Worm (Caenorhabditis elegans) whole organism, young adult: ENCODE measurements around the gene ZK1321.1.

Source experiments
- C06A6.2 ChIP-seq: fragments of 200-800 bp; sonication (Bioruptor generic); conservative IDR thresholded peaks from 2 replicates; pipeline ENCODE4 v1.3.6; 2022; ENCODE audit warnings: missing genetic modification characterization, missing compliant biosample characterization
- C17E4.6 ChIP-seq: fragments of 200-800 bp; sonication (Bioruptor generic); IDR thresholded peaks from 2 replicates; pipeline ENCODE4 v1.3.6; 2022; ENCODE audit warnings: missing genetic modification reagents, missing genetic modification characterization, missing compliant biosample characterization
- F10E7.11 ChIP-seq: sonication (generic microtip); optimal IDR thresholded peaks from 2 replicates; lab custom pipeline; 2017; ENCODE audit warnings: mild to moderate bottlenecking, missing genetic modification characterization, moderate library complexity, missing compliant biosample characterization
- F37B4.10 ChIP-seq: fragments of 200-800 bp; sonication (Bioruptor generic); IDR thresholded peaks from 2 replicates; pipeline ENCODE4 v1.3.6; 2022; ENCODE audit warnings: missing genetic modification characterization, missing compliant biosample characterization
- F55B11.4 ChIP-seq: sonication (generic microtip); optimal IDR thresholded peaks from 2 replicates; lab custom pipeline; 2016; ENCODE audit warnings: missing compliant biosample characterization, missing genetic modification characterization, borderline replicate concordance; ENCODE audit not compliant: insufficient read depth
- Y67H2A.10 ChIP-seq: fragments of 200-800 bp; sonication (Bioruptor generic); conservative IDR thresholded peaks from 2 replicates; pipeline ENCODE4 v1.3.6; 2022; ENCODE audit warnings: missing genetic modification reagents, missing genetic modification characterization, missing compliant biosample characterization
- Y95B8A.8 ChIP-seq: fragments of 200-800 bp; sonication (Bioruptor generic); IDR thresholded peaks from 2 replicates; pipeline ENCODE4 v1.3.6; 2022; ENCODE audit warnings: missing genetic modification reagents, missing genetic modification characterization, missing compliant biosample characterization
- athp-1 ChIP-seq: sonication (generic microtip); optimal IDR thresholded peaks from 2 replicates; lab custom pipeline; 2017; ENCODE audit warnings: mild to moderate bottlenecking, missing genetic modification characterization, missing compliant biosample characterization
- attf-3 ChIP-seq: fragments of 200-800 bp; sonication (Bioruptor generic); conservative IDR thresholded peaks from 2 replicates; pipeline ENCODE4 v1.3.6; 2022; ENCODE audit warnings: missing genetic modification reagents, missing genetic modification characterization, missing compliant biosample characterization
- ceh-40 ChIP-seq: fragments of 200-800 bp; sonication (Bioruptor generic); IDR thresholded peaks from 2 replicates; pipeline ENCODE4 v1.3.6; 2022; ENCODE audit warnings: missing genetic modification characterization, missing compliant biosample characterization
- chd-7 ChIP-seq: sonication (generic microtip); optimal IDR thresholded peaks from 2 replicates; lab custom pipeline; 2016; ENCODE audit warnings: mild to moderate bottlenecking, missing genetic modification characterization, moderate library complexity, missing compliant biosample characterization
- dox-1 ChIP-seq: fragments of 200-800 bp; sonication (Bioruptor generic); IDR thresholded peaks from 2 replicates; pipeline ENCODE4 v1.3.6; 2022; ENCODE audit warnings: missing genetic modification reagents, missing genetic modification characterization, missing compliant biosample characterization
- dpff-1 ChIP-seq: sonication (generic microtip); optimal IDR thresholded peaks from 2 replicates; lab custom pipeline; 2017; ENCODE audit warnings: mild to moderate bottlenecking, missing genetic modification characterization, missing compliant biosample characterization
- fkh-3 ChIP-seq: sonication (generic microtip); optimal IDR thresholded peaks from 2 replicates; lab custom pipeline; 2016; ENCODE audit warnings: mild to moderate bottlenecking, missing genetic modification characterization, missing compliant biosample characterization
- hmg-1.2 ChIP-seq: fragments of 200-800 bp; sonication (Bioruptor generic); IDR thresholded peaks from 2 replicates; pipeline ENCODE4 v1.3.6; 2022; ENCODE audit warnings: missing genetic modification reagents, missing genetic modification characterization, missing compliant biosample characterization
- lir-1 ChIP-seq: fragments of 200-800 bp; sonication (Bioruptor generic); conservative IDR thresholded peaks from 2 replicates; pipeline ENCODE4 v1.3.6; 2022; ENCODE audit warnings: missing genetic modification reagents, missing genetic modification characterization, missing compliant biosample characterization
- lsy-27 ChIP-seq: sonication (generic microtip); optimal IDR thresholded peaks from 2 replicates; lab custom pipeline; 2017; ENCODE audit warnings: missing genetic modification characterization, mild to moderate bottlenecking, missing compliant biosample characterization, antibody characterized with exemption, missing genotype, borderline replicate concordance; ENCODE audit not compliant: insufficient read depth
- madf-3 ChIP-seq: fragments of 200-800 bp; sonication (Bioruptor generic); IDR thresholded peaks from 2 replicates; pipeline ENCODE4 v1.3.6; 2022; ENCODE audit warnings: missing genetic modification reagents, missing genetic modification characterization, missing compliant biosample characterization
- mcd-1 ChIP-seq: fragments of 200-800 bp; sonication (Bioruptor generic); IDR thresholded peaks from 2 replicates; pipeline ENCODE4 v1.3.6; 2022; ENCODE audit warnings: missing genetic modification reagents, missing genetic modification characterization, missing compliant biosample characterization
- mxl-1 ChIP-seq: sonication (generic microtip); optimal IDR thresholded peaks from 2 replicates; lab custom pipeline; 2016; ENCODE audit warnings: missing genetic modification characterization, missing compliant biosample characterization
- nfya-1 ChIP-seq: sonication (generic microtip); optimal IDR thresholded peaks from 2 replicates; lab custom pipeline; 2017; ENCODE audit warnings: antibody characterized with exemption, missing compliant biosample characterization, missing genetic modification characterization, borderline replicate concordance; ENCODE audit not compliant: insufficient read depth
- nfya-2 ChIP-seq: fragments of 200-800 bp; sonication (Bioruptor generic); IDR thresholded peaks from 2 replicates; pipeline ENCODE4 v1.3.6; 2022; ENCODE audit warnings: missing genetic modification reagents, missing genetic modification characterization, missing compliant biosample characterization
- nfyb-1 ChIP-seq: fragments of 200-800 bp; sonication (Bioruptor generic); IDR thresholded peaks from 2 replicates; pipeline ENCODE4 v1.3.6; 2022; ENCODE audit warnings: missing genetic modification reagents, missing genetic modification characterization, missing compliant biosample characterization
- nhr-27 ChIP-seq: fragments of 200-800 bp; sonication (Bioruptor generic); optimal IDR thresholded peaks from 2 replicates; lab custom pipeline; 2018; ENCODE audit warnings: mild to moderate bottlenecking, missing genetic modification characterization, moderate library complexity, missing compliant biosample characterization
- nhr-90 ChIP-seq: sonication (generic microtip); optimal IDR thresholded peaks from 2 replicates; lab custom pipeline; 2016; ENCODE audit warnings: missing genotype, mild to moderate bottlenecking, missing genetic modification characterization, missing compliant biosample characterization
- pbrm-1 ChIP-seq: fragments of 200-800 bp; sonication (Bioruptor generic); IDR thresholded peaks from 2 replicates; pipeline ENCODE4 v1.3.6; 2022; ENCODE audit warnings: missing genetic modification reagents, missing genetic modification characterization, missing compliant biosample characterization
- rec-8 ChIP-seq, 2 experiments: sonication (generic microtip); optimal IDR thresholded peaks; 2 replicates each; lab custom pipeline; 2016; ENCODE audit warnings: mild to moderate bottlenecking in 2 of 2, missing genetic modification characterization in 2 of 2, missing genetic modification reagents in 2 of 2, missing genotype in 2 of 2, missing biosample characterization in 1 of 2, missing compliant biosample characterization in 1 of 2, moderate library complexity in 1 of 2
- repo-1 ChIP-seq: sonication (generic microtip); optimal IDR thresholded peaks from 2 replicates; lab custom pipeline; 2017; ENCODE audit warnings: mild to moderate bottlenecking, missing genetic modification characterization, missing compliant biosample characterization
- sdz-38 ChIP-seq: sonication (generic microtip); optimal IDR thresholded peaks from 2 replicates; lab custom pipeline; 2016; ENCODE audit warnings: missing genotype, missing genetic modification characterization, missing compliant biosample characterization
- snpc-3.4 ChIP-seq: sonication (generic microtip); optimal IDR thresholded peaks from 2 replicates; lab custom pipeline; 2017; ENCODE audit warnings: missing genetic modification characterization, mild to moderate bottlenecking, missing compliant biosample characterization, antibody characterized with exemption, moderate library complexity, missing genotype, missing genetic modification reagents
- snpc-4 ChIP-seq, 5 experiments: fragments of 150-350 bp in 1 of 5; sonication (generic microtip) in 4 of 5; optimal IDR thresholded peaks; 2 replicates each; lab custom pipeline; 2014 to 2018; ENCODE audit warnings: missing genetic modification characterization in 5 of 5, missing biosample characterization in 3 of 5, antibody characterized with exemption in 2 of 5, mild to moderate bottlenecking in 2 of 5, missing compliant biosample characterization in 2 of 5, missing genotype in 2 of 5, moderate library complexity in 2 of 5, missing genetic modification reagents in 1 of 5
- zfh-2 ChIP-seq: fragments of 200-800 bp; sonication (Bioruptor generic); conservative IDR thresholded peaks from 2 replicates; pipeline ENCODE4 v1.3.6; 2022; ENCODE audit warnings: missing genetic modification reagents, missing genetic modification characterization, missing compliant biosample characterization
- ztf-26 ChIP-seq: sonication (generic microtip); optimal IDR thresholded peaks from 2 replicates; lab custom pipeline; 2017; ENCODE audit warnings: missing genetic modification characterization, missing compliant biosample characterization
- ztf-3 ChIP-seq: fragments of 200-800 bp; sonication (Bioruptor generic); optimal IDR thresholded peaks from 2 replicates; lab custom pipeline; 2018; ENCODE audit warnings: mild to moderate bottlenecking, missing genetic modification characterization, missing compliant biosample characterization

The ZK1321.1 gene

DNA sequence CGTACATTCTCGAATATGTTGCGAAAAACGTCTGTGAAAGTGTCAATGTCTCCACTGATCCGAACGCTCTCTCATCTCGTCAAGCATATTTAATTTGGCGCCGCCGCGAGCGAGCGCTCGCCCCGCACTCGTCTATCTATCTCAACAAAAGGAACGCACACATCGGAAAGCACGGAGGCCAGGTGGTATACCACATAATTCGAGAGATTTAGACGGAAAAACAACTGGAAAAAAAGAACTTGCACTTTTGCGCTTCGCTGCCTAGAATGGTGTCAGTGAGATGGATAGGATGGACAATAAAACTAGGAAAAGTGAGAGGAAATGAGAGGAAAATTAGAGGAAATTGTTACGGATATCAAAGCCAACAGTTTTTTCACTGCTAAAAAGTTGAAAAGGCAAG is 24.6 kb upstream of the ZK1321.1 start:
- no peak for TF ChIP-seq athp-1
- no peak for TF ChIP-seq chd-7 (tag; lab: Kevin White, UChicago)
- no peak for TF ChIP-seq C06A6.2 (GFP tag; lab: Robert Waterston, UW)
- no peak for TF ChIP-seq F10E7.11 (tag; lab: Kevin White, UChicago)
- TF ChIP-seq fkh-3 = no peak
- no peak for TF ChIP-seq lsy-27 (tag; lab: Kevin White, UChicago)
- no peak for TF ChIP-seq dpff-1 (tag; lab: Kevin White, UChicago)
- no peak for TF ChIP-seq Y95B8A.8 (GFP tag; lab: Robert Waterston, UW)
- no peak for TF ChIP-seq nfya-2 (GFP tag; lab: Robert Waterston, UW)
- TF ChIP-seq pbrm-1 (GFP tag; lab: Robert Waterston, UW) = no peak
- no peak for TF ChIP-seq Y67H2A.10 (GFP tag; lab: Robert Waterston, UW)
- no peak for TF ChIP-seq madf-3
- TF ChIP-seq nfya-1 (tag; lab: Kevin White, UChicago) = no peak
- no peak for TF ChIP-seq lir-1 (GFP tag; lab: Robert Waterston, UW)
- no peak for TF ChIP-seq snpc-4 (GFP tag; optimal IDR thresholded peaks at IDR 0.05; lab: Kevin White, UChicago)
- TF ChIP-seq snpc-4 (tag; optimal IDR thresholded peaks at IDR 0.05; lab: Kevin White, UChicago) = no peak
- TF ChIP-seq sdz-38 (tag; lab: Kevin White, UChicago) = no peak
- no peak for TF ChIP-seq ztf-26 (tag; lab: Kevin White, UChicago)
- TF ChIP-seq C17E4.6 (GFP tag; lab: Robert Waterston, UW) = no peak
- no peak for TF ChIP-seq nhr-27
- no peak for TF ChIP-seq attf-3 (GFP tag; lab: Robert Waterston, UW)

DNA sequence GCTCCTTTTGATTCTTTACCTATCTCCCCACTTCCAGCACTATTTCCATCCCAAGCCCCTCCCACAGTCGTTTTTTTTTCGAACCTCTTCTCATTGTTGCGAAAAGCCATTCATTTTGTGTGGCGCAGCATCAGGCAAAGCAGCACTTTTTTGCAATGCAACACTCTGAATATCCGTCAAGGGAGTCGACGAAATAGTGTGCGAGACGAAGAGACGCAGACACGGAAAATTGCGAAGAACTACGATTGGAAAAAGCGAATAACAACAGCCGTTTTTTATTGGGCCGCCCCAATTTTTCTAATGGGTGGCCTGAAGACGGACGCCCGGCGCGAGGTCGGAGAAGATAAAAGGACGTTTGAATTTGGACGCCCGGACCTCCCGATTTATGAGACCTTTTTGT is 24.0 kb upstream of the ZK1321.1 start:
- TF ChIP-seq hmg-1.2 (peak; percentile 93), repo-1 (tag; lab: Kevin White, UChicago) (no peak), rec-8 (tag; optimal IDR thresholded peaks at IDR 0.05; lab: Kevin White, UChicago) (no peak), nhr-90 (tag; lab: Kevin White, UChicago) (no peak), ceh-40 (no peak), mxl-1 (tag; lab: Kevin White, UChicago) (no peak), snpc-3.4 (tag; lab: Kevin White, UChicago) (no peak), ztf-3 (no peak), zfh-2 (GFP tag; lab: Robert Waterston, UW) (0 out of 2 replicates have a peak, but pooled peaks have one; percentile 12), F55B11.4 (tag; lab: Kevin White, UChicago) (no peak)

DNA sequence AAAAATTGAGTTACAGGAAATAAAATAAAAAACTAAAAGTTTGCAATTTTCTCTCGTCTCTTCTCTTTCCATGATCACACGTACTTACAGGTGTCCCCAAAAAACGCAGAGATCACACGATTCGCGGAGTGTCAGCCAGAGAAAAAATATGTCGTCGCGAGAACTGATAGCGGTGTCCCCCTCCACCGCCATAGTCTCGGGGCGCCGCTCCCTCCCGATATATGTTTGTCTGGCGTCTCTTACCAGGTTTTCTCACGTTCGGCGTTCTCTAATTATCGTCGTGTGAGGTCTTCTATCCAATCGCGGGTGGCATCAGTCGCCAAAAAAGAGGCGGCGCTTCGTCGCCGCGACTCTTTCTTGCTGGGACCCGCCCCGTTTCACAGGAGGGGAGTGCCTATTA is 22.0 kb upstream of the ZK1321.1 start, which contains the start of gene mab-3:
TSS of gene mab-3 (plus strand) at position 328 of the 400 bp plus-strand sequence.
- 0 out of 2 replicates have a peak, but pooled peaks have one; percentile 12 for TF ChIP-seq F37B4.10 (GFP tag; lab: Robert Waterston, UW)
- peak; percentile 42; the same call in 1 of the 2 replicates for TF ChIP-seq nfyb-1 (GFP tag; lab: Robert Waterston, UW)
- TF ChIP-seq hmg-1.2 = peak; percentile 76; the same call in 1 of the 2 replicates
- peak; percentile 30; the same call in 1 of the 2 replicates for TF ChIP-seq zfh-2 (GFP tag; lab: Robert Waterston, UW)
- 0 out of 2 replicates have a peak, but pooled peaks have one; percentile 29 for TF ChIP-seq mcd-1 (GFP tag; lab: Robert Waterston, UW)
- peak; percentile 69 for TF ChIP-seq dox-1 (GFP tag; lab: Robert Waterston, UW)
